Worm (Caenorhabditis elegans) whole organism, late embryonic: Measurements from ENCODE around the gene C03E10.3.
A peak's percentile ranks its signal among the peaks of the same experiment; 100 is the strongest.

ENCODE experiments used
- C38D4.7 ChIP-seq: fragments of 200-800 bp; sonication (Bioruptor generic); optimal IDR thresholded peaks from 2 replicates; lab custom pipeline; 2018; ENCODE audit warnings: mild to moderate bottlenecking, missing genetic modification characterization, moderate library complexity, missing compliant biosample characterization
- K02D7.2 ChIP-seq: sonication (generic microtip); optimal IDR thresholded peaks from 2 replicates; lab custom pipeline; 2017; ENCODE audit warnings: mild to moderate bottlenecking, missing genetic modification characterization, missing compliant biosample characterization
- T23F11.4 ChIP-seq: fragments of 200-800 bp; sonication (Bioruptor generic); optimal IDR thresholded peaks from 2 replicates; lab custom pipeline; 2018; ENCODE audit warnings: mild to moderate bottlenecking, missing genetic modification characterization, missing compliant biosample characterization
- ceh-14 ChIP-seq: sonication (generic microtip); optimal IDR thresholded peaks from 2 replicates; lab custom pipeline; 2016; ENCODE audit warnings: missing genotype, missing genetic modification characterization, missing compliant biosample characterization
- ceh-18 ChIP-seq: sonication (generic microtip); optimal IDR thresholded peaks from 2 replicates; lab custom pipeline; 2016; ENCODE audit warnings: missing genetic modification characterization, missing compliant biosample characterization
- ceh-30 ChIP-seq: fragments of 150-350 bp; optimal IDR thresholded peaks from 2 replicates; lab custom pipeline; 2014; ENCODE audit warnings: missing biosample characterization, missing genetic modification characterization
- ceh-31 ChIP-seq: sonication (generic microtip); optimal IDR thresholded peaks from 2 replicates; lab custom pipeline; 2016; ENCODE audit warnings: missing genetic modification characterization, missing compliant biosample characterization
- ceh-48 ChIP-seq: sonication (generic microtip); optimal IDR thresholded peaks from 2 replicates; lab custom pipeline; 2016; ENCODE audit warnings: missing genetic modification characterization, inconsistent platforms, missing compliant biosample characterization
- ceh-9 ChIP-seq: sonication (generic microtip); optimal IDR thresholded peaks from 2 replicates; lab custom pipeline; 2016; ENCODE audit warnings: mild to moderate bottlenecking, missing genetic modification characterization, inconsistent platforms, missing compliant biosample characterization
- dmd-4 ChIP-seq: sonication (generic microtip); optimal IDR thresholded peaks from 2 replicates; lab custom pipeline; 2016; ENCODE audit warnings: borderline replicate concordance, missing genetic modification characterization, missing compliant biosample characterization
- dve-1 ChIP-seq: sonication (generic microtip); optimal IDR thresholded peaks from 2 replicates; lab custom pipeline; 2017; ENCODE audit warnings: antibody characterized with exemption, mild to moderate bottlenecking, missing genetic modification characterization, missing compliant biosample characterization
- elt-2 ChIP-seq: sonication (generic microtip); optimal IDR thresholded peaks from 2 replicates; lab custom pipeline; 2016; ENCODE audit warnings: missing genetic modification reagents, missing genetic modification characterization, missing compliant biosample characterization
- fkh-6 ChIP-seq: sonication (generic microtip); optimal IDR thresholded peaks from 2 replicates; lab custom pipeline; 2016; ENCODE audit warnings: missing genetic modification characterization, missing compliant biosample characterization
- hlh-8 ChIP-seq: sonication (generic microtip); optimal IDR thresholded peaks from 2 replicates; lab custom pipeline; 2016; ENCODE audit warnings: missing genotype, missing genetic modification characterization, missing compliant biosample characterization
- lin-11 ChIP-seq: fragments of 200-800 bp; sonication (Bioruptor generic); optimal IDR thresholded peaks from 2 replicates; lab custom pipeline; 2018; ENCODE audit warnings: mild to moderate bottlenecking, missing genetic modification characterization, missing compliant biosample characterization
- madf-2 ChIP-seq: sonication (generic microtip); optimal IDR thresholded peaks from 2 replicates; lab custom pipeline; 2017; ENCODE audit warnings: missing genetic modification characterization, missing compliant biosample characterization
- mec-3 ChIP-seq: sonication (generic microtip); optimal IDR thresholded peaks from 2 replicates; lab custom pipeline; 2016; ENCODE audit warnings: borderline replicate concordance, missing genetic modification characterization, missing compliant biosample characterization
- nfya-1 ChIP-seq: sonication (generic microtip); optimal IDR thresholded peaks from 2 replicates; lab custom pipeline; 2017; ENCODE audit warnings: missing genetic modification characterization, mild to moderate bottlenecking, missing compliant biosample characterization, antibody characterized with exemption, moderate library complexity
- npax-4 ChIP-seq: sonication (generic microtip); optimal IDR thresholded peaks from 2 replicates; lab custom pipeline; 2016; ENCODE audit warnings: missing genetic modification characterization, missing compliant biosample characterization
- odd-2 ChIP-seq: sonication (generic microtip); optimal IDR thresholded peaks from 2 replicates; lab custom pipeline; 2017; ENCODE audit warnings: antibody characterized with exemption, mild to moderate bottlenecking, missing genetic modification characterization, missing compliant biosample characterization
- pat-9 ChIP-seq: fragments of 200-800 bp; sonication (Bioruptor generic); optimal IDR thresholded peaks from 2 replicates; lab custom pipeline; 2018; ENCODE audit warnings: mild to moderate bottlenecking, missing genetic modification characterization, moderate library complexity, missing compliant biosample characterization
- pha-2 ChIP-seq: sonication (generic microtip); optimal IDR thresholded peaks from 2 replicates; lab custom pipeline; 2017; ENCODE audit warnings: mild to moderate bottlenecking, missing genetic modification characterization, missing compliant biosample characterization
- pqm-1 ChIP-seq: sonication (generic microtip); optimal IDR thresholded peaks from 2 replicates; lab custom pipeline; 2016; ENCODE audit warnings: missing genetic modification characterization, missing compliant biosample characterization
- pros-1 ChIP-seq: fragments of 150-350 bp; optimal IDR thresholded peaks from 2 replicates; lab custom pipeline; 2014; ENCODE audit warnings: missing biosample characterization, missing genetic modification reagents, missing genetic modification characterization
- rnt-1 ChIP-seq: sonication (generic microtip); optimal IDR thresholded peaks from 2 replicates; lab custom pipeline; 2016; ENCODE audit warnings: missing genetic modification characterization, missing compliant biosample characterization
- sdc-2 ChIP-seq: sonication (generic microtip); optimal IDR thresholded peaks from 2 replicates; lab custom pipeline; 2016; ENCODE audit warnings: missing genotype, missing genetic modification characterization, missing compliant biosample characterization
- syd-9 ChIP-seq: sonication (generic microtip); optimal IDR thresholded peaks from 2 replicates; lab custom pipeline; 2016; ENCODE audit warnings: mild to moderate bottlenecking, missing genetic modification characterization, moderate library complexity, missing compliant biosample characterization
- unc-55 ChIP-seq: sonication (generic microtip); optimal IDR thresholded peaks from 2 replicates; lab custom pipeline; 2017; ENCODE audit warnings: missing biosample characterization, missing genetic modification reagents, missing genetic modification characterization
- zip-5 ChIP-seq: sonication (generic microtip); optimal IDR thresholded peaks from 2 replicates; lab custom pipeline; 2016; ENCODE audit warnings: missing genetic modification characterization, missing compliant biosample characterization

C03E10.3 gene

DNA sequence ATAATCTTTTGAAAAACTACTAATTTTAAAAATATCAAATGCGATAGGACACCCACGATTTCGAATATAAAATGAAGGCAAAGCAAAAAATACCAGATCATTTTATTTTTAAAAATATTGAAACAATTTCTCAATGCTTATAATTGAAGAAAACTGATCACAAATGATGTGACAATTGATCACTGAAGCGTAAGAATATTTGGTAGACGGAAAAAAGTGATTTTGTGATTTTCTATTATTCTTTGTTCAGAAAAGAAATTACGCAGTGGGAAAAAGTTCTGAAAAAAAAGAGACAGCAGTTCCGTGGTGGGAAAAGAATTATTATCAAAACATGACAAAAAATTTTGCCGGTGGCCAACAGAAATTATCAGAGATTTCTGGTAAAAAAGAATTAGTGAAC, 12.4 kb downstream of the C03E10.3 start, which contains the start of gene T03F7.5:
Gene T03F7.5, minus strand, starts transcription at position 101 of the 400 bp plus-strand sequence.
- TF ChIP-seq ceh-30 (tag; lab: Kevin White, UChicago) (no peak), ceh-9 (no peak), npax-4 (tag; lab: Kevin White, UChicago) (no peak)
- TF ChIP-seq, all 69 proteins: peak for 0

DNA sequence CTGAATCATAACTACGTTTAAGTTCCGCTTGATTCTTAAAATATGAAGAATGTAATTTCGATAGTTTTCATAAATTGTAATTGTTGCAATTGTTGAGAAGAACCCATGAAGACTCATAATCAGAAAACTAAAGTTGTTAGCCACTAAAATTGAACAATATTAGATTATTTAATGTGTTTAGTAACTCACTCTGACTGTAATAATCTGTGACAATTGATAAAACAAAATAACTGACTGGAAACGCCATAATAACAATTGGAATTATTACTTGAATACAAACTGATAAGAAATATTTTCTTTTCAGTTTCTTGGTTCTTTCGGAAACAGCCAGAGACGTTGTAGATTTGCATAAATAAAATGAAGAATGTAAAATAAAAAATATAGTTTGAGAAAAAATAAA, 13.2 kb downstream of the C03E10.3 start:
- TF ChIP-seq madf-2 (tag; lab: Kevin White, UChicago) (no peak), zip-5 (tag; lab: Kevin White, UChicago) (no peak), hlh-8 (tag; lab: Kevin White, UChicago) (no peak), C38D4.7 (GFP tag; lab: Kevin White, UChicago) (no peak), pat-9 (tag; lab: Kevin White, UChicago) (no peak), fkh-6 (no peak), npax-4 (tag; lab: Kevin White, UChicago) (no peak)

ce11 chrV:11300539-11300938, 14.3 kb downstream of the C03E10.3 start, which contains the start of gene srh-47:
TSS of gene srh-47 (minus strand) at chrV:11300639.
- no peak for TF ChIP-seq rnt-1 (tag; lab: Kevin White, UChicago)
- no peak for TF ChIP-seq pha-2

DNA sequence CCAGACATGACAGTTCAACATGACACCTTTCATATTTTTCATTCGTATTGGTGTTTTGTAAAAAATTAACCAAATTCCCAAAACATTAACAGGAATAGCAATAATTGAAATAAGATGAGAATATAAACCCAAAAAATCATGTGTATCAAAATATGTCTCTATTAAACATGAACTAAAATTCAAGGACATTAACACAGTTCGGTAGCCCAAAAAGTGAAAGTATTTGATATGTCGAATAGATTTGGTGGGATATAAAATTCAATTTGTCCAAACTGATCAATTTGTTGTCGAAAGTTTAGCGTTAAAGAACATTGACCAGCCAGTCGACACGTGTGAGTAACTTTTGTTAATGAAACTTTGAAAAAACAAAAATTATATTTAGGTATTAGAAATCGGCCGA, 16.5 kb downstream of the C03E10.3 start, which contains the start of gene srh-46:
Gene srh-46, minus strand, starts transcription at position 189 of the 400 bp plus-strand sequence.
- TF ChIP-seq lin-11 (tag; lab: Kevin White, UChicago) (no peak), hlh-8 (tag; lab: Kevin White, UChicago) (no peak), mec-3 (tag; lab: Kevin White, UChicago) (no peak), pros-1 (tag; lab: Kevin White, UChicago) (no peak)

- TF ChIP-seq T23F11.4 (no peak), ceh-48 (no peak), ceh-9 (no peak), K02D7.2 (tag; lab: Kevin White, UChicago) (no peak)
Observed at ce11 chrV:11304200-11304599, 18.0 kb downstream of the C03E10.3 start.

- TF ChIP-seq pqm-1 (tag; lab: Kevin White, UChicago) (no peak), syd-9 (tag; lab: Kevin White, UChicago) (no peak), dmd-4 (tag; lab: Kevin White, UChicago) (no peak), ceh-31 (no peak), elt-2 (no peak), sdc-2 (tag; lab: Kevin White, UChicago) (no peak), dve-1 (tag; lab: Kevin White, UChicago) (no peak), pat-9 (tag; lab: Kevin White, UChicago) (no peak)
Observed at ce11 chrV:11304879-11305278, 18.7 kb downstream of the C03E10.3 start, which contains the start of gene srh-45. TSS of gene srh-45 (minus strand) at chrV:11304979.

ce11 chrV:11307781-11308180, 21.6 kb downstream of the C03E10.3 start:
- peak; percentile 75 for TF ChIP-seq rnt-1 (tag; lab: Kevin White, UChicago)
- TF ChIP-seq nfya-1 (tag; lab: Kevin White, UChicago) = peak; percentile 6
- no peak for TF ChIP-seq odd-2 (tag; lab: Kevin White, UChicago)
- TF ChIP-seq unc-55 = peak; percentile 95
- no peak for TF ChIP-seq ceh-14 (tag; lab: Kevin White, UChicago)
- peak; percentile 83 for TF ChIP-seq ceh-18 (tag; lab: Kevin White, UChicago)
